Fruit fly (Drosophila melanogaster) S2 (cell line): ENCODE results near the gene CG14646.

Source experiments
- CG8478 ChIP-seq: fragments of >200 bp; optimal IDR thresholded peaks from 2 replicates; lab custom pipeline; 2018
- CTCF ChIP-seq, 2 experiments: fragments of >200 bp; optimal IDR thresholded peaks; 2 replicates each; lab custom pipeline; 2018

The CG14646 gene

DNA sequence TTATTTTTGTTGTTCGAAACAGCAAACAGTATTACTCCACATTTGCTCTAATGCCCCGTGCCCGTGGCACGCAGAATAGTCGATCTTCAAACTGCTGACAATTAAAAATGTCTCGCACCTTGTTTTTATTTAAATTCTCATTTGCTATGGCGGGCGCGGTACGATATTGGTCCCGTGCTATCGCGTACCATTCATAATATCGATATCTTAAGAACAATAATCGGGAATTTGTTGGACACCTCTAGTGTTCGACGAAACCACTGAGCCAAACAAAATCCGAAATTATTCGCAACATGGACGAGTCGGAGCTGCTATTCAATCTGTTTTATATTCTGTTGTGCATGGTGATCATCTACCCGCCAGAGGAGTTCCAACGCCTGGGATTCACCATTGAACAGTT lies at the start of gene CG14646:
CG14646 (plus strand) TSS at position 234 of the 400 bp plus-strand sequence.
- TF ChIP-seq CG8478 (lab: Kevin White, UChicago) (no peak), CTCF (optimal IDR thresholded peaks at IDR 0.05; lab: Kevin White, UChicago) (no peak)

DNA sequence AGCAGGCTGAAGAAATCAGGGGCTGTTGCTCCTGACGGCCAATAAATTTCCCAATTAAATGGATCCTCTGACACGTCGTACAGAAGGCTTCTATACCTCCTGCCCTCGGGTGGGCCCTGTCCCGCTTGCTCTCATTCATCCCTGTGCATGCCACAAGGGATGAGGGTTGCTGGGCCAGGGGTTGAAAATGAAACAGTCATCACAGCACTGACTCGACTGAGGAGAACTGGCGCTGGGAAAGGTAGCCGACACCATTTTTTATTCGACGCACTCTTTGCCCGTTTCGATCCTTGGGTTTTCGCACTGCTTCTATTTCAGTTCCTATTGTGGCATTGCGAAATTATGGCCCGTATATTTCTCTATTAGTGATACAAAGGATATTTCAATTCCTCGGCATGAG lies 49.0 kb upstream of the CG14646 start:
- TF ChIP-seq CTCF (optimal IDR thresholded peaks at IDR 0.05; lab: Kevin White, UChicago) (no peak), CG8478 (lab: Kevin White, UChicago) (no peak)

DNA sequence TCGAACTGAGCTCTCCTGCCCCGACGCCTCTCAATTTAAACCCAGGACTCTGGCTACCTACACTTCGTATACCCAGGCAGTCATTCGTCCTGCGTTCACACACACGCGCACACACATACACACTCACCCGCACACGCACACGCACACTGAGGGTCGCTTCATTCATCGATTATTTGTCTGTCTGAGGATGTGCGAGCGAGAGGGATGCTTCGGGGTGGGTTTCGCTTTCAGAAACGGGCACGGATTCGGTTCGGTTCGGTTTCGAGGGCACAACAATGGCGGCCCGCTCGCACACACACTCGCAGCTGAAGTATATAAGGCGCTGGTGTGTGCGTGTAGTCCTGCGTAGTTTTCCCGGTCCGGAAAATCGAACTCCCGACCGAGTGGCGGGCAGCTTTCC lies 43.5 kb upstream of the CG14646 start, which contains the start of gene hkb:
hkb (minus strand) TSS at position 11 of the 400 bp plus-strand sequence.
- no peak for TF ChIP-seq CG8478 (lab: Kevin White, UChicago)
- no peak for TF ChIP-seq CTCF (optimal IDR thresholded peaks at IDR 0.05; lab: Kevin White, UChicago)

DNA sequence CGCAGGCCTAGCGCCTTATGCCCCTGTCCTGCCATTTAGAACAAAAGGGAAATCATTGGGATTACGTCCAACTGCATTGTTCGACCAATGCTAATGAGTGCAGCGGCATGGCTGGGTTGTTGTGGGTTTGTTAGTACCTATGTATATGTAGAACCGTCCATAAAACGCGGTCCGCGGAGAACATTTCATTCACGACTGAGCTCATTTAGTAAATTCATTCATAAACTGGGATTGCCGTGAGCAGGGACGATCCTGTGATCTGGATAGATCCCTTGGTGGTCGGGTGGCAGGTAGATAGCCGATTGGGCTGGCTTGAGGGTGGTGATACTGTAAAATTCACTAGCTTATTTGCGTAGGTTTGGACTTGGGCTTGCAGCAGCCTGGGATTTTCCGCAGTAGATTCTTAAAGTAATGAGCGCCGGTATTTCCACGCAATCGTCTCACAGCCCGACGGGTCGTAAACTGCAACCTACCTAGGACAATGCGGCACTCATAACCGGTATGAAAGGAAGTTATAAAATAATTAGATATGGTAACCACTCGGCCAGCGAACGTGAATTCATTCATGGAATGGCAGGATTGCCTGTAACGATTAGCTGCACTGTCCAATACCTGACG lies 41.9 kb upstream of the CG14646 start:
- no peak for TF ChIP-seq CG8478 (lab: Kevin White, UChicago)
- TF ChIP-seq CTCF (optimal IDR thresholded peaks at IDR 0.05; lab: Kevin White, UChicago) = no peak

DNA sequence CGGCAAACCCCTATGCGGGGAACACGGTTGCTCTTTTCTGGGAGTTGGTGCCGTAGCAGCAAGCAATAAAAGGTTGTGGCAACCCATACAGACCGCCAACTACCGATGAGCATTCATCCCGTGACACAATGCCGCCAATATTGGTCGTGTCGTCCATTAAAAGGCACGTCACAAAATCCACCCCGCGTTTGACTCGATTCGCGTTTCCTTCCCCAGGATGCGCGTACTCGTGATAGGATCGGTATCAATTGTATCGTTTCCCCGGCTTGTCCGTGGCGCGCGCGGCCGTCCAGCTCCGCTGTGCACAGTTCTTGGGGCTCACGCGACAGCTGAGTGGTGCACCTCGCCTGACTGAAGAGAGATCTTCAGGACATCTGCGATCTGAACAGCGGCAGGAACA lies 40.0 kb upstream of the CG14646 start:
- TF ChIP-seq CTCF (optimal IDR thresholded peaks at IDR 0.05; lab: Kevin White, UChicago) = no peak
- TF ChIP-seq CG8478 (lab: Kevin White, UChicago) = no peak

DNA sequence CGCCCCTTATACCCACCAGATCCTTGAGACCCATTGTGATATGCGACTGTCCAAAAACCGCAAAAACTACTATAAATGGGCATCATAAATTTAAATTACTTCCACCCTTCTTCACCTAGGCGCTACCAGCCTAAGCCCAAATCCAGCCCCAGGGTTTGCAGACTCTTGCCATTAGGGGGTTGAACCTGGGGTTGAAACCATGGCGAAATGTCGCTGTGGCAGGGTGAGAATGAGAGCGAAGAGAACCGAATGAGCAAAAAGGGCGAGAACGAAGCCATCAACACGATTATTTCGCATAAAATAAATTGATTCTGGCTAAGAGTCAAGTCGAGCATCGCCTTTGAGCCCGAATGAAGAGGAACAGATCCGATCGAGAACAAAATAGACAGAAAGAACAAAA lies 36.6 kb upstream of the CG14646 start:
- TF ChIP-seq CTCF (optimal IDR thresholded peaks at IDR 0.05; lab: Kevin White, UChicago) = no peak
- no peak for TF ChIP-seq CG8478 (lab: Kevin White, UChicago)

DNA sequence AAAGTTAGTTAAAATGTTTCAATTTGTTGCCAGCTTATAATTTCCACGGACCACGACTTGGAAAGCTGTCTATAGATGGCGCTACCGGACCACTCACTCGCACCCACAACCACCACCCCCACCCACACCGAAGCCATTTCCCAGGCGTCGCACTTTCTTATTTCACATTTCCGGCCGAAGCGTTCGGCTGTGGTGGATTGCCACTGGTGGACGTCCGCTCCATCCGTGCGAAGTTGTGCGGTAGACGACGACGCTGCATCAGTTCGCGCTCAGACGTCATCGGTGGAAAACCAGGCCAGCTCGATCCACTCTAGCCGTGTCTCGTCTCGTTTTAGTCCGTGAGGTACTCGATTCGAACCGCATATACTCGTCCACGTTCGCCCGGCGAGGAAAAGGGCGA lies 30.5 kb upstream of the CG14646 start, which contains the start of gene CG1090:
CG1090 (plus strand) TSS at position 259 of the 400 bp plus-strand sequence.
- no peak for TF ChIP-seq CG8478 (lab: Kevin White, UChicago)
- TF ChIP-seq CTCF (optimal IDR thresholded peaks at IDR 0.05; lab: Kevin White, UChicago) = peak in 1 of 2 experiments; percentile 24

DNA sequence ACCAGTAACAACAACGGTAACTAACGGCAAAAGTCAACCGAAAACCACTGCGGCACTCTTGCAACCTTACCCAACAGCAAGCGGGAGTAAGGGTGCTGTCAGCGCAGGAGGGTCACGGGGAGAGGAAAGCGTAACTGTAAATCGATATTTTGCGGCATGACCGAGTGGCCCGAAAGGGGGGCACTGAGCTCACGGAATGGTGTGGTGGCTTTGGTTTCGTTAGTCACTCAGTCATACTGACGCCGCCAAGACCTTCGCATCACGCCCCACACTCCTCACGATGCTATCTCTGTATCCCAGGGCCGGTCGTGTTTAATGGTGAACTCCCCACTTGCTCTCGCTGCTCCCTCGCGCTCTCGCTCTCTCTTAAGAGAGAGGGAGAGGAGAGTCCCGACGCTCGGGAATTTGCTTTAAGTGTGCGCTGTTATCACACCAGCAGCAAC lies 29.5 kb upstream of the CG14646 start:
- TF ChIP-seq CG8478 (lab: Kevin White, UChicago) (no peak), CTCF (optimal IDR thresholded peaks at IDR 0.05; lab: Kevin White, UChicago) (no peak)

DNA sequence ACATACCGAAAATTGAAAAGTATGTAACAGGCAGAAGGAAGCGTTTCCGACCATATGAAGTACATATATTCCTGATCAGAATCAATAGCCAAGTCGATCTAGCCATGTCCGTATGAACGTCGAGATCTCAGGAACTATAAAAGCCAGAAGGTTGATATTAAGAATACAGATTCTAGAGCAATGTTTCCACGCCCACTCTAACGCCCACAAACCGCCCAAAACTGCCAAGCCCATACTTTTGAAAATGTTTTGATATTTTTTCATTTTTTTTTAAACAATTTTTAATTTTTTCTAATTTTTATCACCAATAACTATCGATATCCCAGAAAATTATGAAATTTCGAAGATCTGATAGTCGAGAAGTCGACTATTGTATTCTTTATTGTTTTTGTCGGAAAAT lies 28.2 kb upstream of the CG14646 start:
- TF ChIP-seq CG8478 (lab: Kevin White, UChicago) (no peak), CTCF (optimal IDR thresholded peaks at IDR 0.05; lab: Kevin White, UChicago) (no peak)

DNA sequence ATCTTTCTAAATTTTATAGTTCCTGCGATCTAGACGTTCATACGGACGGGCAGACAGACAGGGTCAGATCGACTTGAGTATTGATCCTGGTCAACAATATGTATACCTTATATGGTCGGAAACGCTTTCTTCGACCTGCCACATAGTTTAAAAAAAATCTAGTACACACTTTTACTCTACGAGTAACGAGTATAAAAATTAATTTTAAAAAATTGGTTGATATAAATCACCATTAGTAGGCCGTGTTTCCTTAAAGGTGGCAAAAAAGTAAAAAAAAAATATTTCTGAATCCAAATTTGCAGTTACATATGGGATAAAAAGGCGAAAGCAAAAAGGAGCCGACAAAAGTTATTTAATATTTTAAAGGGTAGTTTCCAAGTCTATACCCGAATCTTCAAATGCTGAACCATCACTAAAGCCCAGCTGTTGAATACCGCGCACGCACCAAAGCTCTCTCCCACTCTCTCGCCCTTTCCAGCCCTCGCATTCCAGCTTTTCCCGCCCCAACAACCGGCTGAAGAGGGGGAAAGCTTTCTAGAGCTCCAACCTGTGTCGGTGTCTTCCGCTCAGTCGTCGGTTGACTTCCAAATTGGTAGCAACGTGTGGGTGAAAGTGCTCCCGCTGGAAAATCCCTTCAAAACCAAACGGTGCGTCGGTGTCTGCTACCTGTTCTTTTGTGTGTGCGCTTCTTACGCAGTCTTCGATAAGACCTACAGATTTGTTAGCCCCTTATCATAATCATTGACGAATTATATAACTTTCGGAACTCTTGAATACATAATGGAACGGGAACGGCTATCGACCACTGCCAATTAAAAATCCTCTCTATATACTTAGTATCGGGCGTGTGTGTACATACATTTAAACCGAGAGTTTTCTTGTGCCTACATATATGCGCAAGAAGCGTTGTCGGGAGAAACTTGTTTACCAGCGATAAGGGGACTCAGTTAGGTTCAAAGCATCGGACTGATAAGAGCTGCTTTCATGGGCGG lies 11.5 kb upstream of the CG14646 start, which contains the start of gene Sfxn1-3:
Sfxn1-3 (plus strand) TSS at position 238 of the 992 bp plus-strand sequence.
- no peak for TF ChIP-seq CG8478 (lab: Kevin White, UChicago)

DNA sequence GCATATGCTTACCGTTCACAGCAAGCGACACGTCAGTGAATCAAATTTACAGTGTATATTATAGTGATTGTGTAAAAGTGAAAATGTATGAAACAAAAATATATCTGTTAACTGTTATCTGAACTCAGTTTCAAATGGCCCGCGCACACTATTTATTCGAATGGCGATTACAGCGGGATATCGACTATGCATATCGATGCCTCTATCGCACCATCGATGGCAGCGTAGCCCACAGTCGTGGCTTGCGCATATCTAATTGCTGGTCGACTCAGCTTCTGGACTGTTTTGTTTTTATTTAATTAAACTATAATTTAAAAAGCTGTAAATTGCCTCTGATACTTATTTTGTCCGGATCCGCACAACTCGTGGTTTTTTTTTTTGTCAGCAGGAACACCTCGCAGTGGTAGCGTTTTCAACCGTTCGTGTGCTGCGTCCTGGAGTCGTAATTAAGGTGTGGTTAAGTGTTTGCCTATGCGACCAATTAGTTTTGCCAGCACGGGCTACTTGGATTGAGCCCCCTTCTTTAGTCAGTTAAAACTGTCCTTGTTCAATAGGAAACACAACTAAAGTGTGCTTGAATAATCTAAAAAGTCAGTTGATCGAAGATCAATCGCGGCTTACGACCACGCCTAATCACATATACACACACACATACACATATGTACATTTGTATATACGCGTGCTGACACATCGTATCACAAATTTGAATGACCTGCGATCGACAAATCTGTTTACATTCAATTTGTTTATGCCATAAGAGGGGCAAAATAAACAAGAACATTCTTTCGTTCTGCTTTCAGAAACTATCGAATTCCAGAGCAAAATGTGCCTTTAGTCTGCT lies 8.9 kb upstream of the CG14646 start, which contains the start of gene Cont:
Cont (plus strand) TSS at position 228 of the 841 bp plus-strand sequence.
- no peak for TF ChIP-seq CTCF (optimal IDR thresholded peaks at IDR 0.05; lab: Kevin White, UChicago)
- no peak for TF ChIP-seq CG8478 (lab: Kevin White, UChicago)

DNA sequence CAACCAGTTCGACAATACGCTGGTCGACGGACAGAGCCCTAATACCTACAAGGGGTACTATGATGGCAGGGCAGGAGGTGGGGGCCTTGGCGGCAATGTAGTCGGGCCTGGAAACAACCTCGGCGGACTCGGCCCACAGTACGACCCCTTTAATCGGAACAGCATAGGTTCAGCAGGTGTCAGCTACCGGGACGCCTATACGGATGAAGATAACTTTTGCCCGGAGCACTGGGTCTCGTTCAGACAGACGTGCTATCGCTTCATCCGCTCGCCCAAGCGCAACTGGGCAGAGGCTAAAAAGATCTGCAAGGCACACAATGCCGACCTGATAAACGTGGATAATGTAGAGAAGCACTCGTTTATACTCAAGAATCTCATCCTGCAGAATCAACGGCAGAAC lies 8.0 kb upstream of the CG14646 start:
- TF ChIP-seq CG8478 (lab: Kevin White, UChicago) = no peak
- no peak for TF ChIP-seq CTCF (optimal IDR thresholded peaks at IDR 0.05; lab: Kevin White, UChicago)

DNA sequence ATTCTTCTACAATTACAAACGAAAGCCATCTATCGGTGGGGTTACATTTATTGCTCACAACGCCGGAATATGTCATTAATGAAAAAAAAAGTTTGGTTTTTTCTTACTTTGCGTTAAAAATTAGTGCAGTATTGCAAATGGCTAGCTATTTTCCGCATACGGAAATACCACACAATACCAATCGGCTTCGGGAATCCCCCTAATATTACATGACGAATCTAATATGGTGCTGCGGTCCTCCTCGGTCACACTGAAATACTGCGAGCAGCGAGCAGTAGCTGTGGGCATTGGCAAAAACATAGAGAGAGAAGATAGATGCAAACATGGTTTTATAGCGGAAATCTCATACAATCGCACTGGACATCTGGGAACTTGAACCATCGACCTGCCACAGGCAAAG lies 2.7 kb upstream of the CG14646 start, which contains the start of gene tub:
tub (plus strand) TSS at position 253 of the 400 bp plus-strand sequence.
- TF ChIP-seq CTCF (optimal IDR thresholded peaks at IDR 0.05; lab: Kevin White, UChicago) (peak; percentile 62 to 65), CG8478 (lab: Kevin White, UChicago) (no peak)

DNA sequence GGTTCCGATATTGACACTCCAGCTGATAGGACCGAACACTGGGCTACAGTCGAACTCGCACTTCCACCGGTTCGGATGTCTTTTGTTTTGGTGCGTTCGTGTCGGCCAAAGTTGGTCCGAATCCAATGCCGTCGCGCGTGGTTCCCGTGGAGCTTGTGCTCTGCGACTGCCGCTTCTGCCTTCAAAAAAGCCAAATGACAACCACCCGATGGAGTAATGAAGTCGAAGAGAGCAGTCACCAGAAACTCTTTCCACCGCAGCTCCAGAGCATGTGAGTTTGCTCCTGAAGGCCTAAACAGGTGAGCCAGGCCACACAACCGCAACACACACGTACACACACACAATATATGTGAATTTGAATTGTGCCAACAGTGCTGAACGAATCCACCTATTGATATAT lies 4.0 kb downstream of the CG14646 start, which contains the start of gene CG34112:
CG34112 (minus strand) TSS at position 143 of the 400 bp plus-strand sequence.
- TF ChIP-seq CG8478 (lab: Kevin White, UChicago) = no peak
- no peak for TF ChIP-seq CTCF (optimal IDR thresholded peaks at IDR 0.05; lab: Kevin White, UChicago)
